Fruit fly (Drosophila melanogaster): ENCODE results near the gene Mic26-27.

The Mic26-27 gene

DNA sequence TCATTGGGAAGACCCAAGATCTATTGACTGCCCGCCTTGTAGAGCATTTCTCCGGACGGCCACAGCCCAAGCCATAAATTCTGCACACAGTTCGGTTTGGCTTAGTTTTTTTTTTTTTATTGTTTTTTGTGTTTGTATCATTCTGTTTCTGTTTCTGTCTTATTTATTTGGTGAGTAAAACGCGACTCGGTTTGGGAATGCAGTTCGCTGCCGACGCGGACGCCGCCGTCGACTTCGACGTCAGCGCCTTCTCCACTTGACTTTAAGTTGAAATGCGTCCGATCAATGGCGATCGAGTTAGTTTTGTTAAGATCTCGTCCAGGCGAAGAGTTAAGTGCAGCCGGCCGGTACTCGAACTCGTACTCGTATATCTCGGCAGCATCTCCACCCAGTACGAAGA, 30.8 kb downstream of the Mic26-27 start, which contains the start of gene Sb:
Sb (plus strand) TSS at position 301 of the 400 bp plus-strand sequence.
- TF ChIP-seq h (optimal IDR thresholded peaks at IDR 0.05) = no peak
- no peak for TF ChIP-seq insv (optimal IDR thresholded peaks at IDR 0.05)
- no peak for TF ChIP-seq ttk (optimal IDR thresholded peaks at IDR 0.05)
- no peak for TF ChIP-seq Myc (optimal IDR thresholded peaks at IDR 0.05)
- TF ChIP-seq Sin3A (optimal IDR thresholded peaks at IDR 0.05) = no peak
- no peak for TF ChIP-seq psq (optimal IDR thresholded peaks at IDR 0.05)

DNA sequence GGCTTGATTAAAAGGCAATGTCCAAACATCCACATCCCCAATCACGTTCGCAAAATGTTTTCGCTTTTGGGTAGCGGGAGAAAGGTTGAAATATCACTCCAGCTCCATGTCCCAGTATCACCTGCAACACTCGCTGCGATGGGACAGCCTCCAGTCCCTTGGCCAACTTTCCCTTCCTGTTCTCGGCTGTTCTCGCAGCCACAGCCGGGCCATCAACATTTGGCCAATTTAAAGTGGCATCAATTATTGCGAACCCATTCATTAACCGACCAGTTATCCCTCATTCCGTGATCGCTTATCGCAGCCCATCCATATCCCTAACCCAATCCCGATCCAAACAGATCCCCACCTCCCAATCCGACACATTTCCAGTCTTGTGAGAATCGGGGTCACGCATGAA, 33.5 kb downstream of the Mic26-27 start:
- TF ChIP-seq ttk (optimal IDR thresholded peaks at IDR 0.05) (no peak), h (optimal IDR thresholded peaks at IDR 0.05) (no peak), psq (optimal IDR thresholded peaks at IDR 0.05) (no peak), Myc (optimal IDR thresholded peaks at IDR 0.05) (no peak), insv (optimal IDR thresholded peaks at IDR 0.05) (no peak), Sin3A (optimal IDR thresholded peaks at IDR 0.05) (no peak)

DNA sequence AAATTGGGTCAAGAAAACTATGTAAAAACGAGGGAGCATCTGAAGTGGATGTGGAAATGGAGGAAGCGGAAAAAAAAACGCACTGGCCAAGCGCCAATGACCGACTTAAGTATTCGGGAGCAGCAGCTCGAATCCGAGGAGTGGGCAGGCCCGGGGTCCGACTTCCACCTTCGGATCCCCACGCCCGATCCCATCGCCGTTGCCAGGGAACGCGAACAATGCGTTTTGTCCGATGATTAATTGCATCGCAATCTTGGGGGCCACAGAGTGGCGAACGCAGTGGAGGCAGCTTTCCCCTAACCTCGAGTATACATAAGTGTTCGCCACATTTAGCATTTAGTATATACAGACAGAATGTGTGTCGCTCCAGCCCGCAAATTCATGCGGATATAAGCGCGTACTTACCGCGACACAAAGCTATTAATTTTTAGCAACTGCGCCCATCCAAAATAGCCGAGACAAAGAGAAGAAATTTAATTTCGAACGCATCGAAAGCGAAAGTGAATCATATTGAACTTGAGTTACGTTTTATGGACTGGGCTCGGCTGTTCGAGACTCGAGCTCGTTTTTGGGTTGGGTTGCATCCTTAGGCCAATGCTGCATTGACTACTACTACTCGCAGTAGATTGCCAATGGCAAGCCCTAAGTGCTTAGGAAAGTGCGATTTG, 40.7 kb downstream of the Mic26-27 start:
- no peak for TF ChIP-seq Myc (optimal IDR thresholded peaks at IDR 0.05)
- no peak for TF ChIP-seq h (optimal IDR thresholded peaks at IDR 0.05)
- TF ChIP-seq insv (optimal IDR thresholded peaks at IDR 0.05) = no peak
- no peak for TF ChIP-seq psq (optimal IDR thresholded peaks at IDR 0.05)
- TF ChIP-seq ttk (optimal IDR thresholded peaks at IDR 0.05) = no peak
- no peak for TF ChIP-seq Sin3A (optimal IDR thresholded peaks at IDR 0.05)

DNA sequence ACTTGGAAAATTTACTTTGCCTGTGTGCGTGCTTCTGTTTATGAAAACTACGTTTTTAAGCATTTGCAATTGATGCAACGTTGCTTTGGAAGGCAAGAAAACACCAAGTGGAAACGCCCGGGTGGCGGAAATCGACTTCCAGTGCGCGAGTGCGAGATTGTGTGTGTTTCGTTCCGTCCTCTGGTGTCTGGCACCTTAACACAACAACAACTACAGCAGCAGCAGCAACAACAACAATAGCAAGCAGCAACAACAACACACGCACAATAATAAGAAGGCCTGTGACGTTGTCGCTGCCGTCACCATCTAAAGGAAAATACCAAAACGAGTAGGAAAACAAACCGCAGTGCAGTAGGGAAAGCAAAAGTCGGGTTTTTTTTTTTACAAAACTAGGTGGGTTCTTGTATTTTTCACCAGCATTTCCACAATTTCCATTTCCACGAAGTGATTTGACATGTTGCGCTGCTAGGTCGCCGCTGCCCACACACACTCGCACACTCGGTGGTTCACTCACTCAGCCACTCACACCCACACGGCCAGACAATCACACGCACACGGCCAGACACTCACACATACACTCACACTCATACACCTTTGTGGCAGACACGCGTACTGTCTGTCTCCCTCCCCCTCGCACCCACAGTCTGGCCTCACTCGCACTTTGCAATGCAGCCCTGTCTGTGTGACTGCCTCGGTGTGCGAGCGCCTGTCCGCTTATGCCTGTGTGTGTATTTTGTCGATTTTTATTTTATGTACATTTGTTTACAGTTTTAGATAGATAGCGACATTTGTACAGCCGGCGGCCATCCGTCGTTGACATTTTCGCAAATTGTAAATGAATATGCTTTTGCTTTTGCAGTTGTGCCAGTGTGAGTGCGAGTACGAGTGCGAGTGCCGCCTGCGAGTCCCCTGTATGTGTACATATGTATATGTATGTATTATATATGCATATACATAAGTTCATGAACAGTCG, 47.1 kb downstream of the Mic26-27 start:
- TF ChIP-seq ttk (optimal IDR thresholded peaks at IDR 0.05) (no peak), Sin3A (optimal IDR thresholded peaks at IDR 0.05) (no peak), psq (optimal IDR thresholded peaks at IDR 0.05) (no peak), Myc (optimal IDR thresholded peaks at IDR 0.05) (no peak), h (optimal IDR thresholded peaks at IDR 0.05) (no peak), insv (optimal IDR thresholded peaks at IDR 0.05) (no peak)

DNA sequence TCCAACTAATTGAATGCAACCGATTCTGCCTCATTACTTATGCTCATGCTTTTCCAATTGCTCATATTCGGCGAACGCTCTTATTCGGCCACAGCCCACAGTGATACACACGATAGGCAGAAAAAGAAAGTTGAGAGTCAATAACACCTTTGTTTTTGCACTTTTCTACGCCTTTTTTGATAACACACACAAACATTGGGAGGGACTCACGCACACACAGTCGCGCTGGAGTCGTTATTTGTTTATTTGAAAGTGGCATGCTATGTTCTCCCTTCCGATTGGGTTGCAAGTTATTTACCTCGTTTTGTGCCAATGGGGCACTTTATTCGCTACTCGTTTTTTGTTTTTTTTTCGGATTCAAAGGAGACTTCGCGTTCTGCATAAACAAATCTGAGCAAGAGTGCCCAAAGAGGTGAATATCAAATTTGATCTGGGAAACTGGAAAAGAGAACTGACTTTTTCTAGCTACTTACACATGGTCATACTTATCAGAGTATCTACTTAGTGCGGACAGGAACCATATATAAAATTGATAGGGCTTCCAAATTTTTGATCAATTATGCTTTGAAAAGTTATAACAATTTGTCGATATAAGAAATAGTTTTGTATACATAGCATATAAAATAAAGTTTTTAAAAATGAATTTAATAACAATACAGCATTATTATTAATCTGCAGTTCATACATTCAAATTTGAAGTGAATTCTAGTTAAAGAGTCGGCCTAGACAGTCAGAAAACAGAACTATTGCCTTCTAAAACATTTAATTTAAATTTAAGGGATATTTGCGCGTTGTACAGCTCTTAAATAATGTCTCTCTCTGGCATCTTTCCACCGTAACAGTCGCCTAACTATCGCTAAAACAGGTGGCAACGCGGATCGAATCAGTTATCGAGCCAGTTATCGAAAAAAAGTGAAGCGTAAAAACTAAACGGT, 48.1 kb downstream of the Mic26-27 start, which contains the start of the genes Mhcl and Akt:
Mhcl (minus strand) TSS at position 429 of the 935 bp plus-strand sequence.
Akt (plus strand) TSS at position 896 of the 935 bp plus-strand sequence.
- TF ChIP-seq Sin3A (optimal IDR thresholded peaks at IDR 0.05) (no peak), ttk (optimal IDR thresholded peaks at IDR 0.05) (no peak), insv (optimal IDR thresholded peaks at IDR 0.05) (no peak), Myc (optimal IDR thresholded peaks at IDR 0.05) (no peak), psq (optimal IDR thresholded peaks at IDR 0.05) (no peak), h (optimal IDR thresholded peaks at IDR 0.05) (no peak)

DNA sequence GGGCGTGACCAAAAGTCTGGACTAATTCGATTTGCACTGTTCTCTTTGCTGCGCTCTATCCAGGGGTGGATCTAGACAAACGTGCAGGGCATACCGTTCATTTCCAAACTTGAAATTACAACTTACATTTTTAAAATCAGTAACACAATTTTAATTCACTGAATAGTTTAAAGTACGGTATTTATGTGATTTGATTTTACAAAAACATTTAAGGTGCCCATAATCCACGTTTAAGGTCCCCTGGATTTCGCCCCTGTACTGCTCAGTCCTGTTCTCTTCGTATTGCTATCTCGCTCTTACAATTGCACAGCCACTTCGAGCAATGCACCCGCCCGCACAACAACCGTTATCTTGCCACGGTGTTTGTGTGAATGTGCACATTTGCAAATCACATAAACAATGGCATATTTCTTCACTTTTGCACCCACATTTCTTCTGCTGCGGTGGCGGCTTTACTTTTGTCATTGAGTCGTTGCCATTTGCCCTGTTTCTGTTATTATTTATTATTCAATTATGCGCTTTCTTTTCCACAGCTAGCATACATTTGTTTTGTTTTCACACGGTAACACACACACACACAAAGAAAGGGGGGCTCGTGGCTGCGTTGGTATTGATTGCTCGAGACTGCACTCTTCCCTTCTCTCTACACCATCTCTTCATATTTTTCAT, 48.9 kb downstream of the Mic26-27 start:
- TF ChIP-seq Sin3A (optimal IDR thresholded peaks at IDR 0.05) (no peak), insv (optimal IDR thresholded peaks at IDR 0.05) (no peak), h (optimal IDR thresholded peaks at IDR 0.05) (no peak), psq (optimal IDR thresholded peaks at IDR 0.05) (no peak)

DNA sequence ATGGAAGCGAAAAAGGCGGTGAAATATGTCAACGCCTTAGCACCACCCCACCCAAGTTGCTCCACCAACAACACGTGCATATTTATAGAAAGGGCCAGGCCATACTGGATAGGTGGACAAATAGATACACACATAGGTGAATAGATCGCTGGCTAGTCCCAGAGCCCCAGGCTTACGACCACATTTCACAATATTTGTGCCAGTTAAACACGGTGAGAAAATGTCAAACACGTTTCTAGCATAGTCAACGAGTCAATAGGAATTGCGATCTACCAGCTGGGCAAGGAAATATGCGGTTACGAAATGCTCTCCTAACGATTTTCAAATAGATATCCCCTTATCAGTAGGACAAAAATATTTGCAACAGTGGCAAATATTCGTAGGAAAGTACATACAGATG, 51.7 kb downstream of the Mic26-27 start:
- TF ChIP-seq psq (optimal IDR thresholded peaks at IDR 0.05) (no peak), h (optimal IDR thresholded peaks at IDR 0.05) (no peak), ttk (optimal IDR thresholded peaks at IDR 0.05) (no peak), insv (optimal IDR thresholded peaks at IDR 0.05) (no peak), Myc (optimal IDR thresholded peaks at IDR 0.05) (no peak), Sin3A (optimal IDR thresholded peaks at IDR 0.05) (no peak)

Measured in Kc167 (cell line).